Worm (Caenorhabditis elegans): Measurements from ENCODE around the gene idpb-5.

DNA sequence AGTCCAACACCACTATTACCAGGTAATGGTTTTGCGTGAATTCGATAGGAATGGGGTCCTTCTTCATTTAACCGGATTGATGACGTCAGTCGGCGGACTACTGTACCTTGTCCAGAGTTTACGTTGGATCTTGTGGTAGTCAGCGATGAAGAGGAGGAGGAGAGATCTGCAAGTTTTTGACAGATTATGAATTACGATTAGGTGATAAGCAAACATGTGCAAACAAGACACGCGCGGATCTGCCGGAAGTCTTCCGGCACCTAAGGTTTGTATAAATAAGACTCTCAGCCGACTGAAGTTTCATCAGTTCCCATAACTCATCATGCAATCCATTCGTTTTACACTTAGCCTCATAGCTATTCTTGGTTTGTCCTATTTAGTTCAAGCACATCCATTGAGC, at the start of gene idpb-5:
- TF ChIP-seq ZK185.1 (tag; optimal IDR thresholded peaks at IDR 0.05; ENCODE audit: poor library complexity, severe bottlenecking) = no peak
- TF ChIP-seq ets-4 (GFP tag; optimal IDR thresholded peaks at IDR 0.05) = no peak
- no peak for TF ChIP-seq snpc-4 (GFP tag; optimal IDR thresholded peaks at IDR 0.05)
- no peak for TF ChIP-seq snpc-4 (tag; optimal IDR thresholded peaks at IDR 0.05)
- TF ChIP-seq egl-18 (GFP tag; IDR thresholded peaks at IDR 0.05) = no peak
- TF ChIP-seq zfh-2 (GFP tag; conservative IDR thresholded peaks at IDR 0.05) = no peak
- no peak for TF ChIP-seq unc-62 (GFP tag; optimal IDR thresholded peaks at IDR 0.05)
- no peak for TF ChIP-seq F22D6.2 (tag; optimal IDR thresholded peaks at IDR 0.05)
- TF ChIP-seq ztf-28 (GFP tag; IDR thresholded peaks at IDR 0.05) = no peak
- no peak for TF ChIP-seq nfyb-1 (GFP tag; IDR thresholded peaks at IDR 0.05)
